Fruit fly (Drosophila melanogaster): ENCODE results near the gene CG32202.

Gene CG32202

dm6 chr3L:18640584-18641527 is 41.1 kb upstream of the CG32202 start (continued):
- TF ChIP-seq CG9139 (GFP tag; optimal IDR thresholded peaks at IDR 0.05) (peak; percentile 56), cyc (GFP tag; optimal IDR thresholded peaks at IDR 0.05) (peak; percentile 95), Gug (GFP tag; IDR thresholded peaks at IDR 0.05) (peak; percentile 98), Eip93F (GFP tag; optimal IDR thresholded peaks at IDR 0.05) (peak; percentile 38), Hr4 (GFP tag; optimal IDR thresholded peaks at IDR 0.05) (peak; percentile 99), esn (GFP tag; optimal IDR thresholded peaks at IDR 0.05) (peak; percentile 88), Ets96B (tag; optimal IDR thresholded peaks at IDR 0.05) (peak; percentile 79), salr (GFP tag; optimal IDR thresholded peaks at IDR 0.05) (peak; percentile 74 to 92), Eip75B (GFP tag; optimal IDR thresholded peaks at IDR 0.05) (peak; percentile 85), CG15336 (GFP tag; IDR thresholded peaks at IDR 0.05) (peak; percentile 98), CG11294 (GFP tag; IDR thresholded peaks at IDR 0.05) (peak; percentile 97), Hr39 (GFP tag; optimal IDR thresholded peaks at IDR 0.05) (peak; percentile 95), CG10631 (GFP tag; optimal IDR thresholded peaks at IDR 0.05) (peak; percentile 84), CG10669 (GFP tag; optimal IDR thresholded peaks at IDR 0.05) (peak; percentile 68), CG31627 (GFP tag; optimal IDR thresholded peaks at IDR 0.05) (peak; percentile 94), Ets21C (GFP tag; optimal IDR thresholded peaks at IDR 0.05) (peak; percentile 83), topi (GFP tag; optimal IDR thresholded peaks at IDR 0.05) (peak; percentile 92), CG4318 (GFP tag; optimal IDR thresholded peaks at IDR 0.05) (peak; percentile 95), CG6792 (GFP tag; optimal IDR thresholded peaks at IDR 0.05) (peak; percentile 76), lz (GFP tag; optimal IDR thresholded peaks at IDR 0.05) (peak; percentile 84), Hr38 (GFP tag; optimal IDR thresholded peaks at IDR 0.05) (peak; percentile 91), CG7368 (GFP tag; optimal IDR thresholded peaks at IDR 0.05) (peak; percentile 82), Eip78C (GFP tag) (peak; percentile 96), dsx (GFP tag; optimal IDR thresholded peaks at IDR 0.05; ENCODE audit: poor library complexity, severe bottlenecking) (peak; percentile 68), fd85E (GFP tag; optimal IDR thresholded peaks at IDR 0.05) (peak; percentile 63), CG6854 (GFP tag; optimal IDR thresholded peaks at IDR 0.05) (peak; percentile 56), Lpt (GFP tag; optimal IDR thresholded peaks at IDR 0.05) (peak; percentile 97), CG11902 (GFP tag; optimal IDR thresholded peaks at IDR 0.05) (peak; percentile 86), Blimp-1 (GFP tag; optimal IDR thresholded peaks at IDR 0.05) (peak; percentile 60), CG6808 (GFP tag; optimal IDR thresholded peaks at IDR 0.05) (peak; percentile 68), eg (GFP tag; IDR thresholded peaks at IDR 0.05) (peak; percentile 99), Met (GFP tag; optimal IDR thresholded peaks at IDR 0.05) (peak; percentile 91), CG8319 (GFP tag; optimal IDR thresholded peaks at IDR 0.05) (peak; percentile 81), Sox14 (GFP tag; optimal IDR thresholded peaks at IDR 0.05) (peak; percentile 96), fd59A (GFP tag; optimal IDR thresholded peaks at IDR 0.05) (peak; percentile 72)

- TF ChIP-seq topi (GFP tag; optimal IDR thresholded peaks at IDR 0.05), result no peak
- no peak for TF ChIP-seq Blimp-1 (GFP tag; optimal IDR thresholded peaks at IDR 0.05)
- TF ChIP-seq cyc (GFP tag; optimal IDR thresholded peaks at IDR 0.05), result no peak
- no peak for TF ChIP-seq fd59A (GFP tag; optimal IDR thresholded peaks at IDR 0.05)
- no peak for TF ChIP-seq Eip93F (GFP tag; optimal IDR thresholded peaks at IDR 0.05)
- TF ChIP-seq Smox (GFP tag; optimal IDR thresholded peaks at IDR 0.05), result no peak
- TF ChIP-seq svp (GFP tag), result no peak
- TF ChIP-seq net (GFP tag; optimal IDR thresholded peaks at IDR 0.05), result no peak
- TF ChIP-seq CG11294 (GFP tag; IDR thresholded peaks at IDR 0.05), result no peak
These were observed 38.8 kb upstream of the CG32202 start for dm6 chr3L:18643222-18643621.

Measured in whole organism, prepupa.